Fruit fly (Drosophila melanogaster): ENCODE results near the gene Ctl2.

Gene Ctl2

DNA sequence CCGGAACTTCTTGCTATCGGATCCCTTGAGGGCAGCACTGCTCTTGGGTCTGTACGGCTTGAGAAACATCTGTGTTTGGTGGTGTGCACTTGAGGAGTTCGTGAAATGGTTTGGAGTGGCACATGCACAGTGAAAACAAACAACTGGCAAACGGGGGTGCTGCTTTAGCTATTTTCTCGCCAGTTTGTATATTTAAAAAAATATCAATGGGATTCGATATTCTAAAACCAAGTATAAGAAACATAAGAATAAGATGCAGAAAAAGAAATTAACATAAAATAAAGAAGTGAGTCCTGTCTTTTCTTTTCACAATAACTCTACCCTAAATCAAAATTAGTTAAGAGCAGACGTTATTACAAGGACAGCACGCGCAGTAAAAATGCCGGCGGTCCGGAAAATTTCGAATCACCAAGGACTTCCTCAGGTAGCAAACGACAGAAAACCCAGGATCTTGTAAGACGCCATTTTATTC lies 28.5 kb downstream of the Ctl2 start, which contains the start of gene eIF2D (continued):
- peak; percentile 39; the same call in 1 of the 2 replicates for TF ChIP-seq CG13287 (GFP tag; IDR thresholded peaks at IDR 0.05; ENCODE audit: partially characterized antibody)
- no peak for TF ChIP-seq nau (GFP tag; optimal IDR thresholded peaks at IDR 0.05)
- no peak for TF ChIP-seq Lim3 (GFP tag; IDR thresholded peaks at IDR 0.05)
- TF ChIP-seq BtbVII (GFP tag; optimal IDR thresholded peaks at IDR 0.05), result peak; percentile 53
- TF ChIP-seq vnd (GFP tag; IDR thresholded peaks at IDR 0.05; ENCODE audit: partially characterized antibody), result no peak
- peak; percentile 57; the same call in 1 of the 2 replicates for TF ChIP-seq Ada2b (GFP tag; IDR thresholded peaks at IDR 0.05)
- TF ChIP-seq CG30020 (tag; optimal IDR thresholded peaks at IDR 0.05), result peak; percentile 20
- TF ChIP-seq CG8359 (GFP tag; optimal IDR thresholded peaks at IDR 0.05; ENCODE audit: borderline replicate concordance), result no peak
- no peak for TF ChIP-seq jing (GFP tag; optimal IDR thresholded peaks at IDR 0.05)
- peak; percentile 19 for TF ChIP-seq Nf-YB (GFP tag; optimal IDR thresholded peaks at IDR 0.05)
- TF ChIP-seq p53 (GFP tag; optimal IDR thresholded peaks at IDR 0.05), result no peak
- TF ChIP-seq croc (GFP tag; conservative IDR thresholded peaks at IDR 0.05), result no peak
- TF ChIP-seq trh (GFP tag; optimal IDR thresholded peaks at IDR 0.05), result no peak
- peak; percentile 26 for TF ChIP-seq Dad (GFP tag; optimal IDR thresholded peaks at IDR 0.05)
- no peak for TF ChIP-seq org-1 (GFP tag; optimal IDR thresholded peaks at IDR 0.05)
- peak; percentile 9 for TF ChIP-seq Side (GFP tag; optimal IDR thresholded peaks at IDR 0.05)
- no peak for TF ChIP-seq CG3995 (GFP tag; optimal IDR thresholded peaks at IDR 0.05)
- peak; percentile 24 for TF ChIP-seq CG7271 (tag; optimal IDR thresholded peaks at IDR 0.05)
- no peak for TF ChIP-seq Abd-B (GFP tag; optimal IDR thresholded peaks at IDR 0.05)
- 0 out of 3 replicates have a peak, but pooled peaks have one; percentile 57 for TF ChIP-seq CG11456 (GFP tag; IDR thresholded peaks at IDR 0.05)
- peak; percentile 41 for TF ChIP-seq NfI (GFP tag; optimal IDR thresholded peaks at IDR 0.05)
- peak; percentile 23 for TF ChIP-seq CG10209 (GFP tag; optimal IDR thresholded peaks at IDR 0.05)
- peak; percentile 22 for TF ChIP-seq CG12299 (tag; optimal IDR thresholded peaks at IDR 0.05)
- TF ChIP-seq salm (tag; optimal IDR thresholded peaks at IDR 0.05), result no peak
- TF ChIP-seq Rx (GFP tag; IDR thresholded peaks at IDR 0.05), result 0 out of 2 replicates have a peak, but pooled peaks have one; percentile 48
- TF ChIP-seq CG31441 (GFP tag; IDR thresholded peaks at IDR 0.05), result peak; percentile 68
- TF ChIP-seq Dref (GFP tag; IDR thresholded peaks at IDR 0.05), result no peak
- TF ChIP-seq E2f2 (GFP tag; IDR thresholded peaks at IDR 0.05), result peak; percentile 50; the same call in 1 of the 2 replicates
- peak; percentile 33 for TF ChIP-seq dm (GFP tag; optimal IDR thresholded peaks at IDR 0.05)
- peak; percentile 78 for TF ChIP-seq MBD-R2 (GFP tag; IDR thresholded peaks at IDR 0.05)
- TF ChIP-seq CG32772 (GFP tag; IDR thresholded peaks at IDR 0.05), result no peak
- peak; percentile 15; the same call in 1 of the 3 replicates for TF ChIP-seq CG14050 (GFP tag; IDR thresholded peaks at IDR 0.05)
- no peak for TF ChIP-seq slou (GFP tag; optimal IDR thresholded peaks at IDR 0.05)
- TF ChIP-seq CG4707 (GFP tag; optimal IDR thresholded peaks at IDR 0.05), result no peak
- no peak for TF ChIP-seq odd (GFP tag; optimal IDR thresholded peaks at IDR 0.05)
- no peak for TF ChIP-seq Lhr (GFP tag; optimal IDR thresholded peaks at IDR 0.05)
- no peak for TF ChIP-seq Vsx1 (GFP tag; optimal IDR thresholded peaks at IDR 0.05)
- TF ChIP-seq psq (GFP tag; optimal IDR thresholded peaks at IDR 0.05), result no peak
- peak; percentile 81; the same call in 2 of the 3 replicates for TF ChIP-seq ci (GFP tag; IDR thresholded peaks at IDR 0.05)
- TF ChIP-seq ase (GFP tag; IDR thresholded peaks at IDR 0.05), result no peak
- peak; percentile 62 for TF ChIP-seq CG14710 (tag; optimal IDR thresholded peaks at IDR 0.05)
- TF ChIP-seq CG9797 (GFP tag; optimal IDR thresholded peaks at IDR 0.05), result no peak
- peak; percentile 51 for TF ChIP-seq CG13624 (GFP tag; optimal IDR thresholded peaks at IDR 0.05)
- TF ChIP-seq ato (GFP tag; IDR thresholded peaks at IDR 0.05; ENCODE audit: partially characterized antibody), result no peak
- TF ChIP-seq CG12236 (GFP tag; optimal IDR thresholded peaks at IDR 0.05), result no peak
- peak; percentile 45 for TF ChIP-seq CG6272 (GFP tag; IDR thresholded peaks at IDR 0.05)
- no peak for TF ChIP-seq CG30431 (GFP tag; optimal IDR thresholded peaks at IDR 0.05)
- no peak for TF ChIP-seq h (optimal IDR thresholded peaks at IDR 0.05)
- peak; percentile 40 for TF ChIP-seq CG2116 (GFP tag; optimal IDR thresholded peaks at IDR 0.05)
- TF ChIP-seq CG8924 (tag; optimal IDR thresholded peaks at IDR 0.05), result peak; percentile 67
- TF ChIP-seq CG6765 (GFP tag; optimal IDR thresholded peaks at IDR 0.05), result no peak
